Fruit fly (Drosophila melanogaster): ENCODE data around the gene CG13721.
A peak's percentile ranks its signal among the peaks of the same experiment; 100 is the strongest.

Gene CG13721

dm6 chr3L:4541573-4542371 lies 44.2 kb upstream of the CG13721 start, which contains the start of gene CG11357:
Gene CG11357, plus strand, starts transcription at chr3L:4542051.
- TF ChIP-seq ovo (GFP tag; optimal IDR thresholded peaks at IDR 0.05), result peak; percentile 86
- TF ChIP-seq CG11617 (GFP tag; optimal IDR thresholded peaks at IDR 0.05), result peak; percentile 97
- no peak for TF ChIP-seq cnc (optimal IDR thresholded peaks at IDR 0.05)
- TF ChIP-seq cic (GFP tag; optimal IDR thresholded peaks at IDR 0.05), result peak; percentile 88
- peak; percentile 93 for TF ChIP-seq Crg-1 (GFP tag; optimal IDR thresholded peaks at IDR 0.05)
- peak; percentile 90 for TF ChIP-seq kay (GFP tag; ENCODE audit: borderline replicate concordance)
- peak; percentile 82 for TF ChIP-seq Hr96 (GFP tag; optimal IDR thresholded peaks at IDR 0.05)
- peak; percentile 88 for TF ChIP-seq toe (GFP tag; optimal IDR thresholded peaks at IDR 0.05)
- peak; percentile 94 for TF ChIP-seq Clk (GFP tag; optimal IDR thresholded peaks at IDR 0.05)
- TF ChIP-seq Mnt (GFP tag; optimal IDR thresholded peaks at IDR 0.05), result peak; percentile 86
- TF ChIP-seq tj (GFP tag; optimal IDR thresholded peaks at IDR 0.05), result peak; percentile 73
- TF ChIP-seq bab1 (GFP tag; optimal IDR thresholded peaks at IDR 0.05), result peak; percentile 99
- TF ChIP-seq CG7045 (GFP tag; optimal IDR thresholded peaks at IDR 0.05), result peak; percentile 99
- peak; percentile 75 for TF ChIP-seq CG1620 (GFP tag; optimal IDR thresholded peaks at IDR 0.05)
- TF ChIP-seq CG7101 (tag; optimal IDR thresholded peaks at IDR 0.05), result peak; percentile 99
- peak; percentile 98 for TF ChIP-seq CG12768 (GFP tag; optimal IDR thresholded peaks at IDR 0.05)
- TF ChIP-seq pad (GFP tag; optimal IDR thresholded peaks at IDR 0.05), result peak; percentile 91
- TF ChIP-seq CG33017 (tag; optimal IDR thresholded peaks at IDR 0.05), result peak; percentile 100
- peak; percentile 98 for TF ChIP-seq CG14711 (tag; optimal IDR thresholded peaks at IDR 0.05)
- peak; percentile 88 for TF ChIP-seq CG5204 (GFP tag; optimal IDR thresholded peaks at IDR 0.05)

dm6 chr3L:4541070-4541469 lies 43.5 kb upstream of the CG13721 start, which contains the start of gene CG32243:
Gene CG32243, minus strand, starts transcription at chr3L:4541244.
- TF ChIP-seq kay (GFP tag; ENCODE audit: borderline replicate concordance), result peak; percentile 7
- TF ChIP-seq CG1620 (GFP tag; optimal IDR thresholded peaks at IDR 0.05), result no peak
- TF ChIP-seq CG33017 (tag; optimal IDR thresholded peaks at IDR 0.05), result no peak
- TF ChIP-seq ovo (GFP tag; optimal IDR thresholded peaks at IDR 0.05), result no peak
- no peak for TF ChIP-seq Hr96 (GFP tag; optimal IDR thresholded peaks at IDR 0.05)
- no peak for TF ChIP-seq CG7045 (GFP tag; optimal IDR thresholded peaks at IDR 0.05)

dm6 chr3L:4534481-4534880 lies 36.9 kb upstream of the CG13721 start:
- TF ChIP-seq CG33017 (tag; optimal IDR thresholded peaks at IDR 0.05), result no peak
- no peak for TF ChIP-seq CG12768 (GFP tag; optimal IDR thresholded peaks at IDR 0.05)
- no peak for TF ChIP-seq CG7045 (GFP tag; optimal IDR thresholded peaks at IDR 0.05)
- TF ChIP-seq cic (GFP tag; optimal IDR thresholded peaks at IDR 0.05), result no peak
- TF ChIP-seq tj (GFP tag; optimal IDR thresholded peaks at IDR 0.05), result peak; percentile 88

dm6 chr3L:4533941-4534340 lies 36.4 kb upstream of the CG13721 start:
- TF ChIP-seq CG7045 (GFP tag; optimal IDR thresholded peaks at IDR 0.05) (no peak), ovo (GFP tag; optimal IDR thresholded peaks at IDR 0.05) (no peak), CG5204 (GFP tag; optimal IDR thresholded peaks at IDR 0.05) (no peak), kay (GFP tag; ENCODE audit: borderline replicate concordance) (no peak), CG33017 (tag; optimal IDR thresholded peaks at IDR 0.05) (no peak), Clk (GFP tag; optimal IDR thresholded peaks at IDR 0.05) (no peak), cic (GFP tag; optimal IDR thresholded peaks at IDR 0.05) (no peak), toe (GFP tag; optimal IDR thresholded peaks at IDR 0.05) (no peak), CG1620 (GFP tag; optimal IDR thresholded peaks at IDR 0.05) (no peak), CG14711 (tag; optimal IDR thresholded peaks at IDR 0.05) (no peak), CG7101 (tag; optimal IDR thresholded peaks at IDR 0.05) (no peak), cnc (optimal IDR thresholded peaks at IDR 0.05) (no peak), tj (GFP tag; optimal IDR thresholded peaks at IDR 0.05) (no peak), bab1 (GFP tag; optimal IDR thresholded peaks at IDR 0.05) (no peak), CG12768 (GFP tag; optimal IDR thresholded peaks at IDR 0.05) (no peak), pad (GFP tag; optimal IDR thresholded peaks at IDR 0.05) (no peak), Mnt (GFP tag; optimal IDR thresholded peaks at IDR 0.05) (no peak)

dm6 chr3L:4532841-4533619 lies 35.5 kb upstream of the CG13721 start, which contains the start of gene CG11353:
Gene CG11353, plus strand, starts transcription at chr3L:4533170.
- TF ChIP-seq toe (GFP tag; optimal IDR thresholded peaks at IDR 0.05), result no peak
- no peak for TF ChIP-seq cic (GFP tag; optimal IDR thresholded peaks at IDR 0.05)
- no peak for TF ChIP-seq Clk (GFP tag; optimal IDR thresholded peaks at IDR 0.05)
- TF ChIP-seq bab1 (GFP tag; optimal IDR thresholded peaks at IDR 0.05), result no peak
- TF ChIP-seq Crg-1 (GFP tag; optimal IDR thresholded peaks at IDR 0.05), result no peak
- TF ChIP-seq cnc (optimal IDR thresholded peaks at IDR 0.05), result no peak
- no peak for TF ChIP-seq CG11617 (GFP tag; optimal IDR thresholded peaks at IDR 0.05)
- no peak for TF ChIP-seq pad (GFP tag; optimal IDR thresholded peaks at IDR 0.05)
- TF ChIP-seq CG33017 (tag; optimal IDR thresholded peaks at IDR 0.05), result no peak
- peak; percentile 30 for TF ChIP-seq tj (GFP tag; optimal IDR thresholded peaks at IDR 0.05)
- TF ChIP-seq ovo (GFP tag; optimal IDR thresholded peaks at IDR 0.05), result no peak
- TF ChIP-seq CG7101 (tag; optimal IDR thresholded peaks at IDR 0.05), result no peak
- peak; percentile 44 for TF ChIP-seq kay (GFP tag; ENCODE audit: borderline replicate concordance)

Data from whole organism, adult.